Worm (Caenorhabditis elegans) whole organism, early embryonic: ENCODE results near the gene cysl-3.

Source experiments
- B0310.2 ChIP-seq: sonication (generic microtip); optimal IDR thresholded peaks from 2 replicates; lab custom pipeline; 2016; ENCODE audit warnings: mild to moderate bottlenecking, missing genetic modification characterization, missing compliant biosample characterization
- aly-1 ChIP-seq: sonication (generic microtip); optimal IDR thresholded peaks from 2 replicates; lab custom pipeline; 2016; ENCODE audit warnings: missing genetic modification characterization, missing compliant biosample characterization
- ama-1 ChIP-seq: fragments of 150-350 bp; optimal IDR thresholded peaks from 2 replicates; lab custom pipeline; 2014
- ceh-13 ChIP-seq: fragments of 200-800 bp; sonication (Bioruptor generic); optimal IDR thresholded peaks from 2 replicates; lab custom pipeline; 2018; ENCODE audit warnings: mild to moderate bottlenecking, missing genetic modification characterization, missing compliant biosample characterization
- ceh-36 ChIP-seq: sonication (generic microtip); optimal IDR thresholded peaks from 2 replicates; lab custom pipeline; 2016; ENCODE audit warnings: missing genetic modification characterization, inconsistent platforms, missing compliant biosample characterization
- ets-7 ChIP-seq: sonication (generic microtip); optimal IDR thresholded peaks from 2 replicates; lab custom pipeline; 2016; ENCODE audit warnings: missing genotype, missing genetic modification characterization, missing compliant biosample characterization
- hmbx-1 ChIP-seq: sonication (generic microtip); optimal IDR thresholded peaks from 2 replicates; lab custom pipeline; 2016; ENCODE audit warnings: mild to moderate bottlenecking, missing genetic modification characterization, missing compliant biosample characterization
- hmg-4 ChIP-seq: fragments of 200-800 bp; sonication (Bioruptor generic); optimal IDR thresholded peaks from 2 replicates; lab custom pipeline; 2018; ENCODE audit warnings: mild to moderate bottlenecking, missing genetic modification characterization, missing compliant biosample characterization
- pes-1 ChIP-seq: fragments of 200-800 bp; sonication (Bioruptor generic); IDR thresholded peaks from 2 replicates; pipeline ENCODE4 v1.3.6; 2022; ENCODE audit warnings: missing genetic modification reagents, missing genetic modification characterization, missing compliant biosample characterization
- sea-1 ChIP-seq: fragments of 200-800 bp; sonication (Bioruptor generic); conservative IDR thresholded peaks from 2 replicates; pipeline ENCODE4 v1.3.6; 2022; ENCODE audit warnings: missing genetic modification characterization, missing compliant biosample characterization
- tbx-11 ChIP-seq: fragments of 200-800 bp; sonication (Bioruptor generic); IDR thresholded peaks from 2 replicates; pipeline ENCODE4 v1.3.6; 2022; ENCODE audit warnings: missing genetic modification characterization, missing compliant biosample characterization
- tbx-37 ChIP-seq: fragments of 200-800 bp; sonication (Bioruptor generic); conservative IDR thresholded peaks from 2 replicates; pipeline ENCODE4 v1.3.6; 2022; ENCODE audit warnings: missing genetic modification reagents, missing genetic modification characterization, missing compliant biosample characterization
- tra-4 ChIP-seq: sonication (generic microtip); optimal IDR thresholded peaks from 2 replicates; lab custom pipeline; 2017; ENCODE audit warnings: missing genetic modification characterization, missing compliant biosample characterization

- TF ChIP-seq ceh-13 (no peak), B0310.2 (no peak), ama-1 (lab: Kevin White, UChicago) (no peak), tbx-37 (GFP tag; lab: Robert Waterston, UW) (no peak), tbx-11 (GFP tag; lab: Robert Waterston, UW) (no peak), sea-1 (no peak), ceh-36 (tag; lab: Kevin White, UChicago) (no peak), pes-1 (GFP tag; lab: Robert Waterston, UW) (no peak), aly-1 (no peak), hmg-4 (GFP tag; lab: Kevin White, UChicago) (no peak), hmbx-1 (tag; lab: Kevin White, UChicago) (no peak), tra-4 (no peak), ets-7 (no peak)
Measured at ce11 chrV:3790424-3790823, 14.5 kb upstream of the cysl-3 start.
